Fruit fly (Drosophila melanogaster): ENCODE results near the gene ko.

DNA sequence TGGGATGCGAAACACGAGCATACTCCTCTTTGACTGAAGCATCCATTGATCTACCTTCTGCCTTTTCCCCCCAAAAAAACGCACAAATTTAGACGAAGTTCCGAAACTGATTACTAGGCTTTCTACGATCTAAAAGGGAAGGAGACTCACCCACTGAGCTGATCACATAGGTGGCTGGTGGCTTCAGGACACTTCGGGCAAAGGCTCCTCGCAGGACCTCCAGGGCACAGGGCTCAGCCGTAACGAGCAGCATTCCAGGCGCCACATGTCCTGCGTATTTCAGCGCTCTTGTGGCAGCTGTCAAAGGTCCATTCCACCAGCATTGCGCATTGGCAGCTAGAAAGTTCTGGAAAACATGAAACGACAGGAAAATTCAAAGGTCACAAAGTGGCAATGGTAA is 42.1 kb downstream of the ko start, which contains the start of gene CG33285:
- TF ChIP-seq CG2875 (GFP tag; optimal IDR thresholded peaks at IDR 0.05) (no peak), Dip3 (GFP tag; optimal IDR thresholded peaks at IDR 0.05) (no peak), CG31224 (GFP tag; IDR thresholded peaks at IDR 0.05) (no peak), E2f1 (GFP tag; IDR thresholded peaks at IDR 0.05) (no peak), CG8089 (GFP tag; optimal IDR thresholded peaks at IDR 0.05) (no peak), CG10274 (GFP tag; optimal IDR thresholded peaks at IDR 0.05) (no peak), Abd-B (GFP tag; optimal IDR thresholded peaks at IDR 0.05) (no peak), abd-A (tag; optimal IDR thresholded peaks at IDR 0.05) (no peak), cato (GFP tag; optimal IDR thresholded peaks at IDR 0.05; ENCODE audit: borderline replicate concordance) (no peak)
